Fruit fly (Drosophila melanogaster) whole organism, embryonic: ENCODE results near the gene Plc21C.

Experiments used
- B-H1 ChIP-seq: fragments of 200-800 bp; sonication (Bioruptor generic); IDR thresholded peaks from 3 replicates; pipeline ENCODE4 v1.3.6; 2022; ENCODE audit warnings: missing biosample characterization, missing genetic modification characterization
- Blimp-1 ChIP-seq: fragments of 200-800 bp; sonication (Bioruptor generic); optimal IDR thresholded peaks from 3 replicates; lab custom pipeline; 2018; ENCODE audit warnings: missing biosample characterization, missing genetic modification characterization, mild to moderate bottlenecking, moderate library complexity, missing genetic modification reagents
- Bteb2 ChIP-seq: fragments of 200-800 bp; sonication (Bioruptor generic); optimal IDR thresholded peaks from 2 replicates; lab custom pipeline; 2016; ENCODE audit warnings: missing biosample characterization, missing genetic modification characterization
- CG12744 ChIP-seq: fragments of 200-800 bp; sonication (Bioruptor generic); optimal IDR thresholded peaks from 2 replicates; lab custom pipeline; 2016; ENCODE audit warnings: missing biosample characterization, missing genetic modification characterization
- CG12942 ChIP-seq: fragments of 200-800 bp; sonication (Bioruptor generic); optimal IDR thresholded peaks from 3 replicates; lab custom pipeline; 2016; ENCODE audit warnings: missing biosample characterization, missing genetic modification characterization
- CG13624 ChIP-seq: fragments of 200-800 bp; sonication (Bioruptor generic); optimal IDR thresholded peaks from 2 replicates; lab custom pipeline; 2016; ENCODE audit warnings: missing biosample characterization, missing genetic modification characterization
- CG16779 ChIP-seq: fragments of 200-800 bp; sonication (Bioruptor generic); IDR thresholded peaks from 2 replicates; pipeline ENCODE4 v1.3.6; 2022; ENCODE audit warnings: missing biosample characterization, missing genetic modification characterization
- CG17385 ChIP-seq: fragments of 200-800 bp; sonication (Bioruptor generic); optimal IDR thresholded peaks from 3 replicates; lab custom pipeline; 2018; ENCODE audit warnings: missing biosample characterization, mild to moderate bottlenecking, missing genetic modification characterization
- CG18476 ChIP-seq: fragments of 200-800 bp; sonication (Bioruptor generic); optimal IDR thresholded peaks from 2 replicates; lab custom pipeline; 2016; ENCODE audit warnings: missing biosample characterization, mild to moderate bottlenecking, missing genetic modification characterization
- CG2116 ChIP-seq: fragments of 200-800 bp; sonication (Bioruptor generic); optimal IDR thresholded peaks from 3 replicates; lab custom pipeline; 2018; ENCODE audit warnings: missing biosample characterization, mild to moderate bottlenecking, missing genetic modification characterization
- CG30020 ChIP-seq: fragments of 200-800 bp; optimal IDR thresholded peaks from 2 replicates; lab custom pipeline; 2019; ENCODE audit warnings: missing biosample characterization, mild to moderate bottlenecking, missing genetic modification characterization, moderate library complexity
- CG31388 ChIP-seq: fragments of 200-800 bp; sonication (Bioruptor generic); optimal IDR thresholded peaks from 2 replicates; lab custom pipeline; 2016; ENCODE audit warnings: missing biosample characterization, missing genetic modification characterization
- CG31441 ChIP-seq: fragments of 200-800 bp; sonication (Bioruptor generic); IDR thresholded peaks from 2 replicates; pipeline ENCODE4 v1.3.6; 2022; ENCODE audit warnings: missing biosample characterization, missing genetic modification characterization
- CG33213 ChIP-seq: fragments of 200-800 bp; sonication (Bioruptor generic); optimal IDR thresholded peaks from 3 replicates; lab custom pipeline; 2016; ENCODE audit warnings: missing biosample characterization, missing genetic modification characterization
- CG3726 ChIP-seq: fragments of 200-800 bp; sonication (Bioruptor generic); IDR thresholded peaks from 3 replicates; pipeline ENCODE4, ENCODE4 v1.3.6; 2022; ENCODE audit warnings: missing biosample characterization, missing genetic modification characterization
- CG6765 ChIP-seq: fragments of 200-800 bp; sonication (Bioruptor generic); optimal IDR thresholded peaks from 3 replicates; lab custom pipeline; 2017; ENCODE audit warnings: missing biosample characterization, mild to moderate bottlenecking, missing genetic modification characterization
- CG6813 ChIP-seq: fragments of 200-800 bp; sonication (Bioruptor generic); optimal IDR thresholded peaks from 2 replicates; lab custom pipeline; 2017; ENCODE audit warnings: missing biosample characterization, missing genetic modification characterization, mild to moderate bottlenecking, moderate library complexity, missing genetic modification reagents
- CG7271 ChIP-seq: fragments of 200-800 bp; sonication (Bioruptor generic); optimal IDR thresholded peaks from 2 replicates; lab custom pipeline; 2018; ENCODE audit warnings: missing biosample characterization, mild to moderate bottlenecking, missing genetic modification characterization, moderate library complexity
- CG8089 ChIP-seq: fragments of 200-800 bp; sonication (Bioruptor generic); optimal IDR thresholded peaks from 3 replicates; lab custom pipeline; 2016; ENCODE audit warnings: missing biosample characterization, missing genetic modification characterization
- CG8944 ChIP-seq: fragments of 200-800 bp; sonication (Bioruptor generic); optimal IDR thresholded peaks from 3 replicates; lab custom pipeline; 2016; ENCODE audit warnings: missing biosample characterization, missing genetic modification characterization
- Hmr ChIP-seq: fragments of 200-800 bp; sonication (Bioruptor generic); optimal IDR thresholded peaks from 3 replicates; lab custom pipeline; 2017; ENCODE audit warnings: mild to moderate bottlenecking, missing biosample characterization, missing genetic modification reagents, missing genetic modification characterization
- Hmx ChIP-seq: fragments of 200-800 bp; sonication (Bioruptor generic); optimal IDR thresholded peaks from 2 replicates; lab custom pipeline; 2016; ENCODE audit warnings: missing biosample characterization, missing genetic modification characterization
- Hr39 ChIP-seq: fragments of >200 bp; optimal IDR thresholded peaks from 2 replicates; lab custom pipeline; 2017
- Oli ChIP-seq: fragments of 200-800 bp; sonication (Bioruptor generic); optimal IDR thresholded peaks from 2 replicates; lab custom pipeline; 2018; ENCODE audit warnings: missing biosample characterization, mild to moderate bottlenecking, missing genetic modification characterization, moderate library complexity
- Opbp ChIP-seq: fragments of 200-800 bp; sonication (Bioruptor generic); IDR thresholded peaks from 3 replicates; pipeline ENCODE4 v1.3.6; 2022; ENCODE audit warnings: missing biosample characterization, missing genetic modification characterization; ENCODE audit not compliant: partially characterized antibody
- Ptx1 ChIP-seq: fragments of 200-800 bp; sonication (Bioruptor generic); IDR thresholded peaks from 2 replicates; pipeline ENCODE4 v1.3.6; 2022; ENCODE audit warnings: missing biosample characterization, missing genetic modification characterization
- Sox100B ChIP-seq: fragments of 200-800 bp; sonication (Bioruptor generic); optimal IDR thresholded peaks from 3 replicates; lab custom pipeline; 2018; ENCODE audit warnings: missing biosample characterization, mild to moderate bottlenecking, missing genetic modification characterization
- Spps ChIP-seq: fragments of 200-800 bp; sonication (Bioruptor generic); optimal IDR thresholded peaks from 2 replicates; lab custom pipeline; 2018; ENCODE audit warnings: missing biosample characterization, mild to moderate bottlenecking, missing genetic modification characterization
- Taf1 ChIP-seq: fragments of 200-800 bp; sonication (Bioruptor generic); IDR thresholded peaks from 2 replicates; pipeline ENCODE4 v1.3.6; 2022; ENCODE audit warnings: missing biosample characterization, missing genetic modification characterization
- YL-1 ChIP-seq: fragments of 200-800 bp; sonication (Bioruptor generic); optimal IDR thresholded peaks from 3 replicates; lab custom pipeline; 2017; ENCODE audit warnings: missing biosample characterization, mild to moderate bottlenecking, missing genetic modification characterization
- amos ChIP-seq: fragments of 200-800 bp; sonication (Bioruptor generic); IDR thresholded peaks from 2 replicates; pipeline ENCODE4 v1.3.6; 2022; ENCODE audit warnings: missing biosample characterization, missing genetic modification characterization; ENCODE audit not compliant: partially characterized antibody
- ash1 ChIP-seq: fragments of 200-800 bp; sonication (Bioruptor generic); optimal IDR thresholded peaks from 2 replicates; lab custom pipeline; 2018; ENCODE audit warnings: missing biosample characterization, mild to moderate bottlenecking, missing genetic modification characterization
- ato ChIP-seq: fragments of 200-800 bp; sonication (Bioruptor generic); IDR thresholded peaks from 2 replicates; pipeline ENCODE4 v1.3.6; 2022; ENCODE audit warnings: missing biosample characterization, missing genetic modification characterization; ENCODE audit not compliant: partially characterized antibody
- bcd ChIP-seq: fragments of 200-800 bp; sonication (Bioruptor generic); optimal IDR thresholded peaks from 2 replicates; lab custom pipeline; 2017; ENCODE audit warnings: missing biosample characterization, mild to moderate bottlenecking, missing genetic modification characterization
- corto ChIP-seq: fragments of 200-800 bp; sonication (Bioruptor generic); optimal IDR thresholded peaks from 2 replicates; lab custom pipeline; 2016; ENCODE audit warnings: missing biosample characterization, mild to moderate bottlenecking, missing genetic modification characterization, moderate library complexity
- dmrt99B ChIP-seq: fragments of 200-800 bp; sonication (Bioruptor generic); optimal IDR thresholded peaks from 2 replicates; lab custom pipeline; 2018; ENCODE audit warnings: missing biosample characterization, mild to moderate bottlenecking, missing genetic modification characterization, moderate library complexity
- exex ChIP-seq: fragments of 200-800 bp; sonication (Bioruptor generic); optimal IDR thresholded peaks from 4 replicates; lab custom pipeline; 2018; ENCODE audit warnings: missing biosample characterization, mild to moderate bottlenecking, missing genetic modification characterization, moderate library complexity
- fd102C ChIP-seq: fragments of 200-800 bp; sonication (Bioruptor generic); optimal IDR thresholded peaks from 2 replicates; lab custom pipeline; 2018; ENCODE audit warnings: missing biosample characterization, mild to moderate bottlenecking, missing genetic modification characterization, moderate library complexity
- ftz-f1 ChIP-seq: fragments of 200-800 bp; sonication (Bioruptor generic); optimal IDR thresholded peaks from 2 replicates; lab custom pipeline; 2016; ENCODE audit warnings: missing biosample characterization, missing genetic modification characterization
- gsb-n ChIP-seq: fragments of 200-800 bp; sonication (Bioruptor generic); optimal IDR thresholded peaks from 3 replicates; lab custom pipeline; 2018; ENCODE audit warnings: missing biosample characterization, mild to moderate bottlenecking, missing genetic modification characterization
- ham ChIP-seq: fragments of 200-800 bp; sonication (Bioruptor generic); IDR thresholded peaks from 2 replicates; pipeline ENCODE4 v1.3.6; 2022; ENCODE audit warnings: missing biosample characterization, missing genetic modification characterization
- kah ChIP-seq: fragments of 200-800 bp; sonication (Bioruptor generic); optimal IDR thresholded peaks from 2 replicates; lab custom pipeline; 2018; ENCODE audit warnings: missing biosample characterization, mild to moderate bottlenecking, missing genetic modification characterization
- ken ChIP-seq: fragments of 200-800 bp; sonication (Bioruptor generic); IDR thresholded peaks from 3 replicates; pipeline ENCODE4 v1.3.6; 2022; ENCODE audit warnings: missing biosample characterization, missing genetic modification characterization
- pho ChIP-seq: fragments of 200-800 bp; sonication (Bioruptor generic); optimal IDR thresholded peaks from 2 replicates; lab custom pipeline; 2016; ENCODE audit warnings: missing biosample characterization, missing genetic modification characterization
- repo ChIP-seq: fragments of 200-800 bp; sonication (Bioruptor generic); optimal IDR thresholded peaks from 2 replicates; lab custom pipeline; 2016; ENCODE audit warnings: missing biosample characterization, missing genetic modification characterization
- ro ChIP-seq: fragments of 200-800 bp; sonication (Bioruptor generic); IDR thresholded peaks from 2 replicates; pipeline ENCODE4 v1.3.6; 2022; ENCODE audit warnings: missing biosample characterization, missing genetic modification characterization
- tgo ChIP-seq: fragments of 200-800 bp; sonication (Bioruptor generic); IDR thresholded peaks from 3 replicates; pipeline ENCODE4 v1.3.6; 2022; ENCODE audit warnings: missing biosample characterization, missing genetic modification characterization
- tio ChIP-seq: fragments of 200-800 bp; sonication (Bioruptor generic); optimal IDR thresholded peaks from 2 replicates; lab custom pipeline; 2017; ENCODE audit warnings: missing biosample characterization, missing genetic modification characterization, inconsistent platforms
- twi ChIP-seq: fragments of 200-800 bp; optimal IDR thresholded peaks from 2 replicates; lab custom pipeline; 2019; ENCODE audit warnings: missing biosample characterization, mild to moderate bottlenecking, missing genetic modification characterization, moderate library complexity
- zfh1 ChIP-seq: fragments of 200-800 bp; sonication (Bioruptor generic); IDR thresholded peaks from 3 replicates; pipeline ENCODE4 v1.3.6; 2022; ENCODE audit warnings: missing biosample characterization, missing genetic modification characterization

The Plc21C gene

dm6 chr2L:267441-268089 lies 38.2 kb upstream of the Plc21C start, which contains the start of gene CG17075 (continued):
- peak; percentile 90 for TF ChIP-seq CG3726 (GFP tag; lab: Robert Waterston, UW)
- no peak for TF ChIP-seq ato (GFP tag; lab: Robert Waterston, UW)
- TF ChIP-seq ro, result peak; percentile 83
- peak; percentile 48 for TF ChIP-seq CG8089 (GFP tag; lab: Kevin White, UChicago)
- TF ChIP-seq CG7271, result peak; percentile 42
- TF ChIP-seq fd102C (GFP tag; lab: Kevin White, UChicago), result no peak
- TF ChIP-seq ken, result peak; percentile 93
- TF ChIP-seq CG8944 (GFP tag; lab: Kevin White, UChicago), result peak; percentile 49
- peak; percentile 63 for TF ChIP-seq YL-1 (GFP tag; lab: Kevin White, UChicago)
- peak; percentile 92 for TF ChIP-seq CG17385 (GFP tag; lab: Kevin White, UChicago)
- peak; percentile 73 for TF ChIP-seq kah (GFP tag; lab: Kevin White, UChicago)
- peak; percentile 94 for TF ChIP-seq B-H1
- peak; percentile 92 for TF ChIP-seq CG6765 (GFP tag; lab: Kevin White, UChicago)
- TF ChIP-seq Blimp-1 (GFP tag; lab: Kevin White, UChicago), result peak; percentile 89
- TF ChIP-seq ftz-f1, result peak; percentile 41
- peak; percentile 98 for TF ChIP-seq dmrt99B (tag; lab: Kevin White, UChicago)
- TF ChIP-seq tgo (GFP tag; lab: Robert Waterston, UW), result peak; percentile 96
- peak; percentile 68 for TF ChIP-seq Bteb2 (GFP tag; lab: Kevin White, UChicago)
- TF ChIP-seq bcd (GFP tag; lab: Kevin White, UChicago), result peak; percentile 85
- TF ChIP-seq CG12744 (GFP tag; lab: Kevin White, UChicago), result peak; percentile 69
- TF ChIP-seq Sox100B, result peak; percentile 92
- TF ChIP-seq amos (GFP tag; lab: Robert Waterston, UW), result no peak
- TF ChIP-seq zfh1, result peak; percentile 93
- peak; percentile 98 for TF ChIP-seq CG31441 (GFP tag; lab: Robert Waterston, UW)
- TF ChIP-seq repo (GFP tag; lab: Kevin White, UChicago), result peak; percentile 55
- peak; percentile 98 for TF ChIP-seq Hmr
- TF ChIP-seq CG31388 (GFP tag; lab: Kevin White, UChicago), result peak; percentile 81
- TF ChIP-seq CG6813 (GFP tag; lab: Kevin White, UChicago), result peak; percentile 89
- peak; percentile 57 for TF ChIP-seq CG2116 (GFP tag; lab: Kevin White, UChicago)
- TF ChIP-seq CG33213 (GFP tag; lab: Kevin White, UChicago), result peak; percentile 12
- peak; percentile 63 for TF ChIP-seq CG30020 (tag; lab: Kevin White, UChicago)
- TF ChIP-seq Opbp (GFP tag; lab: Robert Waterston, UW), result no peak
- TF ChIP-seq Ptx1 (GFP tag; lab: Robert Waterston, UW), result peak; percentile 97
- peak; percentile 61 for TF ChIP-seq corto
- peak; percentile 69 for TF ChIP-seq CG13624 (GFP tag; lab: Kevin White, UChicago)
- peak; percentile 61; the same call in 1 of the 2 replicates for TF ChIP-seq ham (GFP tag; lab: Robert Waterston, UW)
- peak; percentile 81 for TF ChIP-seq CG16779 (GFP tag; lab: Robert Waterston, UW)
- TF ChIP-seq tio, result peak; percentile 89
- TF ChIP-seq exex (tag; lab: Kevin White, UChicago), result peak; percentile 79
- TF ChIP-seq Oli (tag; lab: Kevin White, UChicago), result peak; percentile 94
- peak; percentile 86 for TF ChIP-seq pho (GFP tag; lab: Kevin White, UChicago)
- TF ChIP-seq Hmx, result peak; percentile 72
- no peak for TF ChIP-seq ash1 (GFP tag; lab: Kevin White, UChicago)
- TF ChIP-seq Taf1, result peak; percentile 86
- TF ChIP-seq CG12942, result peak; percentile 92
- peak; percentile 64 for TF ChIP-seq Spps (tag; lab: Kevin White, UChicago)
- TF ChIP-seq gsb-n (tag; lab: Kevin White, UChicago), result peak; percentile 89
- TF ChIP-seq twi (tag; lab: Kevin White, UChicago), result peak; percentile 78
- TF ChIP-seq CG18476 (GFP tag; lab: Kevin White, UChicago), result peak; percentile 93
- no peak for TF ChIP-seq Hr39
